Worm (Caenorhabditis elegans): ENCODE results near the gene crt-1.
A peak's percentile ranks its signal among the peaks of the same experiment; 100 is the strongest.
"Not testable (repeated sequence)": the region's sequence is repeated elsewhere in the genome, so short reads cannot be mapped to it uniquely, and the experiment has no call there.

The crt-1 gene

DNA sequence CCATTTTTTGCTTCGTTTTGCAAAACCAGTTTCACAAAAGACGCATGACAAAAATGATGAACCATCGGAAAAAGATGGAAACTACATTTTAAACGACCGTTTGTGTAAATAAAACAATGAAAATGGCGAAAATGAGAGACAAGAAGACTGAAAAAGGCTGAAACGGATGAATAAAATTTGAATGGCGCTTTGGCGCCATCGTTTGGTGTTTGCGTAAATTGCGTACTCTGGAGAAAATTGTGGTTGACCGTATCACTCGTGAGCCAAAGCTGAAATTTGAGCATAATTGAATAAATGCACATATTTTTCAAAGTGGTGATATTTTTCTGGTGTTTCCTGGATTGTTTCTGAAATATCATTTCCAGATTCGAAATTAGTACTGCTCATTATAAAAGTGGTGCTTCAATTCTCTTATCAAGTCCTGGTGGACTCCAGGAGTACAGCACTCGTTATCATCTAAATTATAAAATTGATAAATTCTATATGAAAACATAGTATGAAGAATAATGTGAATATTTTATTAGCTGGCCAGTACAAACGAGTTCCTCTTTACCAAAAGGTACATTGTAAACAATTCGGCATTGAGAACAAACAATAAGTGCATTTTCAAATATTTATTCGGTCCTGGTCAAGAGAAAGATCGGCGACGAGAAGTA lies 1.0 kb upstream of the crt-1 start:
- TF ChIP-seq fos-1 (tag; optimal IDR thresholded peaks at IDR 0.05) (peak; percentile 43), skn-1 (tag; optimal IDR thresholded peaks at IDR 0.05) (no peak), ztf-4 (tag; optimal IDR thresholded peaks at IDR 0.05) (no peak), sma-3 (GFP tag; optimal IDR thresholded peaks at IDR 0.05) (no peak), unc-62 (GFP tag; optimal IDR thresholded peaks at IDR 0.05) (no peak), lsy-2 (tag; optimal IDR thresholded peaks at IDR 0.05) (peak in 1 of 2 experiments; percentile 39), lin-39 (tag; optimal IDR thresholded peaks at IDR 0.05) (no peak), aly-2 (tag; optimal IDR thresholded peaks at IDR 0.05) (no peak)

DNA sequence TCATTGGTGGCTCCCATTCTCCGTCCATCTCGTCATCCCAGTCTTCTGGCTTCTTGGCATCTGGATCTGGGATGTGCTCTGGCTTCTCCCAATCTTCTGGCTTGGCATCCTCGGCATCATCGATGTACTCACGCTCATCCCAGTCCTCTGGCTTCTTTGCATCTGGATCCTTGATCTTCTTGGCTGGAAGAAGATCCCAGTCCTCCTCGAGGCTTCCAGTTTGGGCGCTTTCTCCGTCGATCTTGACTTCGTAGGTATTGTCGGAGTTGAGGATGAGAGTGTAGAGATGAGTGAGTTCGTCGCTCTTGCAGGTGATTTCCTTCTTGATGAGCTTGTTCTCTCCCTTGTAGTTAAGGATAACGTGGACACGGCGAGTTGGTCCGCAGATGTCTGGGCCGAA lies 708 bp downstream of the crt-1 start:
- TF ChIP-seq ZK546.5 (tag; optimal IDR thresholded peaks at IDR 0.05), result no peak
- no peak for TF ChIP-seq nhr-23 (tag; optimal IDR thresholded peaks at IDR 0.05)
- no peak for TF ChIP-seq ceh-16 (tag; optimal IDR thresholded peaks at IDR 0.05)
- no peak for TF ChIP-seq lin-11 (tag; optimal IDR thresholded peaks at IDR 0.05)

DNA sequence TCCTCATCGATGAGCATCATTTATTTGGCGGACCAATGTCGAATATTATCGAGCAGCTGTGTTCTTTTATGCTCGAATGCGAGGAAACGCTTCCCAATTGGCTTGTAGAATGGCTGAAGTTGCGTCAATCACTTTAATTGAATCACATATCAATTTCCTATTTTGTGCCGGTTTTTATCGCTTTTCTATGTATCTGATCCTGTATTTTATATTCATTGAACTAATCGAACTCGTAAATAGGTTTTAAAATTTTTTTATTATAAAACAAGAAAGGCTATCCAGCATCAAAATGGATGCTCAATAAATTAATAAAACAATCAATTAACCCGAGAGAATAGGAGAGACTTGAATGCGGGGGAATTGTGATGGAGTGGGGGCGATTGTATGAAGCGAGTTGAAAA lies 1.6 kb downstream of the crt-1 start:
- TF ChIP-seq alr-1 (tag; optimal IDR thresholded peaks at IDR 0.05) (no peak), gmeb-1 (tag; optimal IDR thresholded peaks at IDR 0.05) (peak; percentile 28), nhr-11 (tag; optimal IDR thresholded peaks at IDR 0.05) (peak; percentile 4), sma-9 (GFP tag; optimal IDR thresholded peaks at IDR 0.05) (peak; percentile 22), sma-9 (tag; optimal IDR thresholded peaks at IDR 0.05) (no peak), nhr-10 (tag; optimal IDR thresholded peaks at IDR 0.05) (no peak), ama-1 (optimal IDR thresholded peaks at IDR 0.05) (peak; percentile 58), nhr-6 (tag; optimal IDR thresholded peaks at IDR 0.05) (no peak), lsy-2 (tag; optimal IDR thresholded peaks at IDR 0.05) (peak in 1 of 2 experiments; percentile 39), crh-2 (tag; optimal IDR thresholded peaks at IDR 0.05) (peak; percentile 51)

DNA sequence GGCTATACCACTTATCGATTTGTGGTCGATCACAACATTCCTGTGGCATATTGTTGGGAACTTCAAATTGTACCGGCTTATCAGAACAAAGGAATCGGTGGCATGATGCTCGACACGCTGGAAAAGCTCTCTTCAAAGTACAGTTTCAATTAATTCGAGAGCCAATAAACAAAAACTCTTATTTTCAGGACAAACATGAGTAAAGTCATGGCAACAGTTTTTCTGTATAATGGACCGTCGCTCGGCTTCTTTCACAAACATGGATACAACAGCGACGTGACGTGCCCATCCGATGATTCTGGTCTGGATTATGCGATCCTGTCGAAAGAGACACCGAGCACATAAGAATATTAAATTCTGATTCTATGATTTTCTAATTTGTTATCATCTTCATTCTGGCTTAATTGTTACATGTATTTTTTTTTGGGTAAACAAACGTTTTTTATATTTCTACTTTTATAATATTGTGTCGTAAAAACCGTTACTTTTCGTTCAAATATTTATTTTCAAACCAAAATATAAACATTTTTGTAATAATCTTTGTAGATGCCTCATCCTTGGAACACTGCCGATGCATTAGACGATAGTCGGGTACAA lies 3.7 kb downstream of the crt-1 start, which contains the start of gene smut-1:
Gene smut-1 (plus strand): TSS at position 547 of the 597 bp plus-strand sequence.
- TF ChIP-seq C34F6.9 (tag; optimal IDR thresholded peaks at IDR 0.05) (no peak), F13H6.1 (tag; optimal IDR thresholded peaks at IDR 0.05) (no peak), aly-2 (tag; optimal IDR thresholded peaks at IDR 0.05) (no peak), nhr-129 (tag; optimal IDR thresholded peaks at IDR 0.05) (no peak), fos-1 (tag; optimal IDR thresholded peaks at IDR 0.05) (no peak), mbf-1 (tag; optimal IDR thresholded peaks at IDR 0.05) (no peak), lin-13 (GFP tag; optimal IDR thresholded peaks at IDR 0.05) (no peak), elt-1 (tag; optimal IDR thresholded peaks at IDR 0.05) (no peak), ztf-11 (tag; optimal IDR thresholded peaks at IDR 0.05) (no peak)

DNA sequence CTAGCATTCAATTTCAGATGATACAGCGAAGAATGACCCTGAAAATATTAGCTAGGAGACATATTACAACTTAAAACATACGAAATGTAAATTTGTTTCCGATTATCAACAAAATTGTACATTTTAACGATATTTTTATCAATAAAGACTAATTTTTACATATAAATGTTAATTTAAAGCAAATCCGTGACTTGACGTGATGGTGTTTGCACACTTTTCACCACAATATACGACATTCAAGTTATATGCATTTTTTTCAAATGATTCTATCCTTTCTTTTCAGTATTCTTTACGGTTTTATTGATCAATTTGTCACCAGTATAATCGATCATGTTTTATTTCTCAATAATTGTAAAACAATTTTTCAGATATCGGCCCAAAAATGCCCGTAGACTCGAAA lies 4.5 kb downstream of the crt-1 start, which contains the start of gene Y38A10A.7:
Gene Y38A10A.7 (plus strand): TSS at position 369 of the 400 bp plus-strand sequence.
- peak; percentile 61 for TF ChIP-seq C34F6.9 (tag; optimal IDR thresholded peaks at IDR 0.05)
- TF ChIP-seq gmeb-1 (tag; optimal IDR thresholded peaks at IDR 0.05), result peak; percentile 8
- TF ChIP-seq nhr-11 (tag; optimal IDR thresholded peaks at IDR 0.05), result no peak
- peak; percentile 9 for TF ChIP-seq crh-2 (tag; optimal IDR thresholded peaks at IDR 0.05)
- no peak for TF ChIP-seq nhr-21 (tag; optimal IDR thresholded peaks at IDR 0.05)
- TF ChIP-seq nhr-23 (tag; optimal IDR thresholded peaks at IDR 0.05), result no peak
- peak; percentile 36 for TF ChIP-seq unc-55 (GFP tag; optimal IDR thresholded peaks at IDR 0.05)
- TF ChIP-seq lsy-2 (tag; optimal IDR thresholded peaks at IDR 0.05), result peak in 1 of 2 experiments; percentile 47
- TF ChIP-seq unc-62 (GFP tag; optimal IDR thresholded peaks at IDR 0.05), result no peak
- no peak for TF ChIP-seq skn-1 (tag; optimal IDR thresholded peaks at IDR 0.05)

DNA sequence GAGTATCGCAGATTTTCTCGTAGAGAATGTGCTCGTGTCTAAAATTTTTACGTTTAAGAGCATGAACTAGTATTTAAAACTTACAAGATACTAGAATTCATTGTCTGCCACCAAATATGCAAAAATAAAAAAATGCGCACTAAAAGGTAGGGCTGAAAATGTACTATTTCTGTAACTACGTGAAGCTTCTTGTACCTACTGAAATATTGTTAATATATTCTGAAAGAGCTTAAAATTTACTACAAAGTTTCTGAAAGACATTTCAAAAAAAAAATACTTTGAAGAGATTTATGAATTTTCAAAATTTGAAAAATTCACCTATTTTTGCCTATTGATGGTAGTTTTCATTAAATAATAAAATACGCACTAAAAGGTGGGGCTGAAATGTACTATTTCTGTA lies 30.4 kb downstream of the crt-1 start, which contains the start of gene fbxa-214:
Gene fbxa-214 (minus strand): TSS at position 101 of the 400 bp plus-strand sequence.
- TF ChIP-seq nhr-6, ceh-16, mab-5 (tag; optimal IDR thresholded peaks at IDR 0.05): not testable (repeated sequence)

Data from whole organism, L2 larva.